Worm (Caenorhabditis elegans) whole organism, L3 larva: ENCODE data around the gene Y60A3A.25.

Experiments
- ZK546.5 ChIP-seq: sonication (generic microtip); optimal IDR thresholded peaks from 2 replicates; lab custom pipeline; 2017; ENCODE audit warnings: missing biosample characterization, missing genetic modification characterization
- aly-2 ChIP-seq: fragments of 150-350 bp; optimal IDR thresholded peaks from 2 replicates; lab custom pipeline; 2014; ENCODE audit warnings: missing biosample characterization, missing genetic modification characterization
- ama-1 ChIP-seq: fragments of 150-350 bp; optimal IDR thresholded peaks from 2 replicates; lab custom pipeline; 2018
- ceh-16 ChIP-seq: sonication (generic microtip); optimal IDR thresholded peaks from 2 replicates; lab custom pipeline; 2017; ENCODE audit warnings: missing biosample characterization, missing genetic modification characterization
- ceh-82 ChIP-seq: fragments of 150-350 bp; optimal IDR thresholded peaks from 2 replicates; lab custom pipeline; 2014; ENCODE audit warnings: missing biosample characterization, missing genetic modification characterization
- daf-12 ChIP-seq: fragments of 150-350 bp; optimal IDR thresholded peaks from 2 replicates; lab custom pipeline; 2014; ENCODE audit warnings: missing biosample characterization, missing genetic modification reagents, missing genetic modification characterization
- egl-27 ChIP-seq: sonication (generic microtip); optimal IDR thresholded peaks from 4 replicates; lab custom pipeline; 2017; ENCODE audit warnings: missing biosample characterization, missing genetic modification reagents, missing genetic modification characterization
- egl-5 ChIP-seq: fragments of 150-350 bp; optimal IDR thresholded peaks from 2 replicates; lab custom pipeline; 2017; ENCODE audit warnings: missing biosample characterization, missing genetic modification reagents, missing genetic modification characterization, inconsistent platforms
- elt-1 ChIP-seq: fragments of 150-350 bp; optimal IDR thresholded peaks from 2 replicates; lab custom pipeline; 2014; ENCODE audit warnings: missing biosample characterization, missing genetic modification characterization
- elt-2 ChIP-seq: sonication (generic microtip); optimal IDR thresholded peaks from 2 replicates; lab custom pipeline; 2016; ENCODE audit warnings: missing genetic modification reagents, mild to moderate bottlenecking, missing genetic modification characterization, missing compliant biosample characterization
- elt-3 ChIP-seq, 3 experiments: fragments of 150-350 bp in 1 of 3; sonication (generic microtip) in 2 of 3; optimal IDR thresholded peaks; 2 replicates in 2 of 3; 4 replicates in 1 of 3; lab custom pipeline; 2014 to 2017; ENCODE audit warnings: missing biosample characterization in 3 of 3, missing genetic modification characterization in 3 of 3
- eor-1 ChIP-seq, 2 experiments: fragments of 150-350 bp; optimal IDR thresholded peaks; 2 replicates each; lab custom pipeline; 2014 to 2018; ENCODE audit warnings: missing biosample characterization in 2 of 2, missing genetic modification characterization in 2 of 2
- fkh-2 ChIP-seq: fragments of 150-350 bp; optimal IDR thresholded peaks from 2 replicates; lab custom pipeline; 2014; ENCODE audit warnings: missing biosample characterization, missing genetic modification reagents, missing genetic modification characterization
- hmg-11 ChIP-seq: sonication (generic microtip); optimal IDR thresholded peaks from 2 replicates; lab custom pipeline; 2016; ENCODE audit warnings: missing genetic modification characterization, missing compliant biosample characterization
- jun-1 ChIP-seq: fragments of 150-350 bp; optimal IDR thresholded peaks from 2 replicates; lab custom pipeline; 2014; ENCODE audit warnings: missing biosample characterization, missing genetic modification reagents, missing genetic modification characterization
- lin-15B ChIP-seq: fragments of 150-350 bp; optimal IDR thresholded peaks from 2 replicates; lab custom pipeline; 2014; ENCODE audit warnings: missing biosample characterization, missing genetic modification characterization
- lsy-12 ChIP-seq: sonication (generic microtip); optimal IDR thresholded peaks from 2 replicates; lab custom pipeline; 2016; ENCODE audit warnings: mild to moderate bottlenecking, missing genetic modification characterization, missing compliant biosample characterization
- mdl-1 ChIP-seq: fragments of 150-350 bp; optimal IDR thresholded peaks from 2 replicates; lab custom pipeline; 2014; ENCODE audit warnings: missing biosample characterization, missing genetic modification characterization
- mml-1 ChIP-seq: fragments of 150-350 bp; sonication (generic microtip); optimal IDR thresholded peaks from 3 replicates; lab custom pipeline; 2014; ENCODE audit warnings: missing biosample characterization, missing genetic modification characterization
- nfya-1 ChIP-seq: sonication (generic microtip); optimal IDR thresholded peaks from 2 replicates; lab custom pipeline; 2017; ENCODE audit warnings: missing genetic modification characterization, mild to moderate bottlenecking, missing compliant biosample characterization, antibody characterized with exemption, moderate library complexity; ENCODE audit not compliant: insufficient read depth
- nhr-11 ChIP-seq: fragments of 150-350 bp; optimal IDR thresholded peaks from 2 replicates; lab custom pipeline; 2014; ENCODE audit warnings: missing biosample characterization, missing genetic modification characterization
- nhr-23 ChIP-seq: fragments of 150-350 bp; optimal IDR thresholded peaks from 2 replicates; lab custom pipeline; 2014; ENCODE audit warnings: missing biosample characterization, missing genetic modification reagents, missing genetic modification characterization
- nhr-25 ChIP-seq: sonication (generic microtip); optimal IDR thresholded peaks from 2 replicates; lab custom pipeline; 2017; ENCODE audit warnings: missing biosample characterization, missing genetic modification characterization
- nhr-76 ChIP-seq: fragments of 150-350 bp; sonication (generic microtip); optimal IDR thresholded peaks from 5 replicates; lab custom pipeline; 2014; ENCODE audit warnings: missing biosample characterization, missing genetic modification characterization
- nhr-77 ChIP-seq: fragments of 150-350 bp; optimal IDR thresholded peaks from 2 replicates; lab custom pipeline; 2014; ENCODE audit warnings: missing biosample characterization, missing genetic modification characterization
- pha-4 ChIP-seq: fragments of 150-350 bp; optimal IDR thresholded peaks from 2 replicates; lab custom pipeline; 2014; ENCODE audit warnings: missing biosample characterization, missing genetic modification reagents, missing genetic modification characterization
- pqm-1 ChIP-seq: fragments of 150-350 bp; optimal IDR thresholded peaks from 2 replicates; lab custom pipeline; 2017; ENCODE audit warnings: missing biosample characterization, missing genetic modification characterization, inconsistent platforms
- sea-2 ChIP-seq: fragments of 150-350 bp; sonication (generic microtip); optimal IDR thresholded peaks from 4 replicates; lab custom pipeline; 2014; ENCODE audit warnings: missing biosample characterization, missing genetic modification reagents, missing genetic modification characterization
- snpc-4 ChIP-seq: fragments of 150-350 bp; optimal IDR thresholded peaks from 2 replicates; lab custom pipeline; 2014; ENCODE audit warnings: missing biosample characterization, missing genetic modification characterization
- unc-39 ChIP-seq: sonication (generic microtip); optimal IDR thresholded peaks from 4 replicates; lab custom pipeline; 2017; ENCODE audit warnings: missing biosample characterization, missing genetic modification characterization
- unc-62 ChIP-seq: fragments of 150-350 bp; sonication (generic microtip); optimal IDR thresholded peaks from 4 replicates; lab custom pipeline; 2014; ENCODE audit warnings: missing biosample characterization, missing genetic modification reagents, missing genetic modification characterization
- ztf-11 ChIP-seq: fragments of 150-350 bp; optimal IDR thresholded peaks from 2 replicates; lab custom pipeline; 2014; ENCODE audit warnings: missing biosample characterization, missing genetic modification characterization
- ztf-4 ChIP-seq: fragments of 150-350 bp; optimal IDR thresholded peaks from 2 replicates; lab custom pipeline; 2014; ENCODE audit warnings: missing biosample characterization, missing genetic modification characterization

Gene Y60A3A.25

ce11 chrV:20005724-20006132 lies 11.7 kb upstream of the Y60A3A.25 start (continued):
- TF ChIP-seq lin-15B (tag; lab: Kevin White, UChicago) = peak; percentile 7
- TF ChIP-seq mml-1 (tag; lab: Kevin White, UChicago) = no peak
- TF ChIP-seq elt-1 (tag; lab: Kevin White, UChicago) = no peak
- TF ChIP-seq, all 47 proteins: peak for 21

- TF ChIP-seq ztf-11 (tag; lab: Kevin White, UChicago) = no peak
- no peak for TF ChIP-seq nhr-25 (tag; lab: Kevin White, UChicago)
- peak; percentile 7 for TF ChIP-seq elt-2 (tag; lab: Kevin White, UChicago)
- peak; percentile 12 for TF ChIP-seq pha-4 (tag; lab: Kevin White, UChicago)
- TF ChIP-seq, all 47 proteins: peak for 2
Observed at ce11 chrV:20004385-20004784, 10.4 kb upstream of the Y60A3A.25 start, which contains the start of gene unc-51. TSS of gene unc-51 (minus strand) at chrV:20004485.

- TF ChIP-seq ceh-82 (tag; lab: Kevin White, UChicago) = no peak
- TF ChIP-seq mml-1 (tag; lab: Kevin White, UChicago) = no peak
Observed at ce11 chrV:20002194-20002593, 8.2 kb upstream of the Y60A3A.25 start.

- TF ChIP-seq sea-2 (GFP tag; lab: Kevin White, UChicago) = no peak
- TF ChIP-seq nhr-11 (tag; lab: Kevin White, UChicago) = no peak
- TF ChIP-seq nhr-76 = no peak
- TF ChIP-seq nfya-1 = no peak
- TF ChIP-seq lin-15B (tag; lab: Kevin White, UChicago) = no peak
- TF ChIP-seq pqm-1 (tag; lab: Kevin White, UChicago) = no peak
- TF ChIP-seq mdl-1 (tag; lab: Kevin White, UChicago) = no peak
- TF ChIP-seq daf-12 (tag; lab: Kevin White, UChicago) = no peak
- no peak for TF ChIP-seq ceh-82 (tag; lab: Kevin White, UChicago)
- TF ChIP-seq snpc-4 = no peak
- TF ChIP-seq ama-1 (lab: Kevin White, UChicago) = no peak
- no peak for TF ChIP-seq nhr-23 (tag; lab: Kevin White, UChicago)
- no peak for TF ChIP-seq ztf-4
- TF ChIP-seq jun-1 (tag; lab: Kevin White, UChicago) = no peak
- TF ChIP-seq unc-39 (tag; lab: Kevin White, UChicago) = no peak
- TF ChIP-seq aly-2 (tag; lab: Kevin White, UChicago) = no peak
- no peak for TF ChIP-seq eor-1 (tag; optimal IDR thresholded peaks at IDR 0.05; lab: Kevin White, UChicago)
- TF ChIP-seq nhr-77 (tag; lab: Kevin White, UChicago) = no peak
- TF ChIP-seq ZK546.5 (tag; lab: Kevin White, UChicago) = no peak
Observed at ce11 chrV:20000639-20001038, 6.6 kb upstream of the Y60A3A.25 start.

- TF ChIP-seq ceh-16 (tag; lab: Kevin White, UChicago) (no peak), unc-62 (GFP tag; lab: Kevin White, UChicago) (no peak), hmg-11 (tag; lab: Kevin White, UChicago) (no peak), ZK546.5 (tag; lab: Kevin White, UChicago) (no peak), daf-12 (tag; lab: Kevin White, UChicago) (no peak), egl-5 (tag; lab: Kevin White, UChicago) (no peak), elt-1 (tag; lab: Kevin White, UChicago) (no peak), aly-2 (tag; lab: Kevin White, UChicago) (no peak), elt-2 (tag; lab: Kevin White, UChicago) (no peak), elt-3 (tag; optimal IDR thresholded peaks at IDR 0.05; lab: Kevin White, UChicago) (no peak)
Observed at ce11 chrV:19999789-20000188, 5.8 kb upstream of the Y60A3A.25 start.

ce11 chrV:19999100-19999499 lies 5.1 kb upstream of the Y60A3A.25 start:
- no peak for TF ChIP-seq fkh-2 (tag; lab: Kevin White, UChicago)
- no peak for TF ChIP-seq egl-27 (tag; lab: Kevin White, UChicago)
- no peak for TF ChIP-seq lsy-12 (tag; lab: Kevin White, UChicago)
